Worm (Caenorhabditis elegans) whole organism, mixed stage, embryonic: ENCODE results near the gene msp-152.

Source experiments
- blmp-1 ChIP-seq: fragments of 150-350 bp; optimal IDR thresholded peaks from 2 replicates; lab custom pipeline; 2014; ENCODE audit warnings: missing biosample characterization, missing genetic modification characterization
- lsy-2 ChIP-seq: fragments of 150-350 bp; optimal IDR thresholded peaks from 2 replicates; lab custom pipeline; 2014; ENCODE audit warnings: missing biosample characterization, missing genetic modification characterization
- mep-1 ChIP-seq: fragments of 150-350 bp; optimal IDR thresholded peaks from 2 replicates; lab custom pipeline; 2017; ENCODE audit warnings: missing biosample characterization, missing genetic modification reagents, missing genetic modification characterization, inconsistent platforms
- nhr-28 ChIP-seq: fragments of 150-350 bp; optimal IDR thresholded peaks from 2 replicates; lab custom pipeline; 2014; ENCODE audit warnings: missing biosample characterization, missing genetic modification characterization
- pha-4 ChIP-seq: fragments of 150-350 bp; optimal IDR thresholded peaks from 2 replicates; lab custom pipeline; 2018; ENCODE audit warnings: missing biosample characterization, missing genetic modification reagents, missing genetic modification characterization
- snpc-4 ChIP-seq: fragments of 150-350 bp; optimal IDR thresholded peaks from 2 replicates; lab custom pipeline; 2014; ENCODE audit warnings: missing biosample characterization, missing genetic modification characterization
- unc-39 ChIP-seq: fragments of 150-350 bp; optimal IDR thresholded peaks from 2 replicates; lab custom pipeline; 2014; ENCODE audit warnings: missing biosample characterization, missing genetic modification characterization
- unc-62 ChIP-seq: fragments of 150-350 bp; optimal IDR thresholded peaks from 2 replicates; lab custom pipeline; 2014; ENCODE audit warnings: missing biosample characterization, missing genetic modification reagents, missing genetic modification characterization

DNA sequence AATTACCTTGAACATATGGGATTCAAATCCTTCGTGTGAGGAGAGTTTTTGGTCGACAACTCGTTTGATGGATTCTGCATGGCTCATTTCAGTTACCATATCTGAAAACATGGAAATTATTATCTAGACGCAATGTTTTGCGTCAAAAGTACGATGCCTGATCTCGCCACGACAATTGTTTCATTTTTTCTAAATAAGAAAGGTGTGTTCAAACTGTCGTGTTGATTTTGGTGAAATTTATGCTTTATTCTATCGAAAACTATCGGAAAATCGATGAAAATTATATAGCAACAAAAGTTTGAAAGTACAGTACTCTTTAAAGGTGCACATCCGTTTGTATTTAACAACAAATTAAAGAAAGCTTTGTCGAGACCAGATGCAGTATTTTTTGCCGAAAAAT is 8.2 kb downstream of the msp-152 start, which contains the start of gene cblc-1:
- TF ChIP-seq nhr-28 (tag; lab: Kevin White, UChicago) (no peak), blmp-1 (tag; lab: Kevin White, UChicago) (no peak), snpc-4 (tag; lab: Kevin White, UChicago) (no peak), mep-1 (tag; lab: Kevin White, UChicago) (no peak), unc-62 (GFP tag; lab: Kevin White, UChicago) (no peak), pha-4 (tag; lab: Kevin White, UChicago) (no peak), unc-39 (tag; lab: Kevin White, UChicago) (no peak), lsy-2 (tag; lab: Kevin White, UChicago) (no peak)
